ENCODE assay signal across 2 worm cellular contexts in the genomic region with DNA sequence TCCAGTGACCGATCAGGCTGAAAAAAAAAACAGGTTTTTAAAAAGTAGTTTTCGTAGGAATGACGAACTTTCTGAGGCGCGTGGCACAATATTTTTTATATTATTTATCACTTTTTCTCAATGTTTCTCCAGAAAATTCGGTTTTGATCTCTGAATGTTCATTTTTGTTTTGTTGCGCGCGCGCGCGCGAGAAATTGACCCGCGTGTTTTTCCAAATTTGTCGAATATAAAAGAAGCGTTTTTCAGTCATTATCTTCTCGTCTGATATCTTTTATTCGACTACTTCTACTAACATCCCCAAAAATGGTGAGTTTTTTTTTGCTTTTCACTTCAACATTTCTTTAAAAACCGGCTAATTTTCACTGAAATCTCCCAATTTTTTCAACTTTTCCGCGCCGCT.
TF ChIP-seq lines count a peak whose summit lies in the region.

rmd-1 (plus strand) TSS at position 247 of the 400 bp plus-strand sequence.

TF ChIP-seq in whole organism, L4 larva, 104 proteins besides CTCF, POLR2A, EP300 and RAD21:
- TF ChIP-seq madf-5 (GFP tag; IDR thresholded peaks at IDR 0.05; lab: Robert Waterston, UW): no peak
- TF ChIP-seq lin-39 (tag; optimal IDR thresholded peaks at IDR 0.05; lab: Kevin White, UChicago): no peak
- no peak for TF ChIP-seq aly-2 (tag; optimal IDR thresholded peaks at IDR 0.05; lab: Kevin White, UChicago)
- peak; percentile 51 for TF ChIP-seq lin-38 (GFP tag; IDR thresholded peaks at IDR 0.05; lab: Robert Waterston, UW)
- no peak for TF ChIP-seq php-3 (GFP tag; IDR thresholded peaks at IDR 0.05; lab: Robert Waterston, UW)
- no peak for TF ChIP-seq duxl-1 (tag; optimal IDR thresholded peaks at IDR 0.05; lab: Kevin White, UChicago; ENCODE audit: poor library complexity)

TF ChIP-seq in whole organism, young adult, 124 proteins besides CTCF, POLR2A, EP300 and RAD21:
- no peak for TF ChIP-seq mel-28 (tag; optimal IDR thresholded peaks at IDR 0.05; lab: Kevin White, UChicago; ENCODE audit: borderline replicate concordance)
- no peak for TF ChIP-seq lir-1 (GFP tag; conservative IDR thresholded peaks at IDR 0.05; lab: Robert Waterston, UW)
- peak; percentile 41 for TF ChIP-seq dox-1 (GFP tag; IDR thresholded peaks at IDR 0.05; lab: Robert Waterston, UW)
- peak; percentile 79 for TF ChIP-seq dpl-1 (GFP tag; optimal IDR thresholded peaks at IDR 0.05; lab: Kevin White, UChicago)
- TF ChIP-seq unc-130 (GFP tag; optimal IDR thresholded peaks at IDR 0.05; lab: Kevin White, UChicago): peak; percentile 45
- TF ChIP-seq efl-1 (GFP tag; optimal IDR thresholded peaks at IDR 0.05; lab: Kevin White, UChicago): peak; percentile 94
- TF ChIP-seq C17E4.6 (GFP tag; IDR thresholded peaks at IDR 0.05; lab: Robert Waterston, UW): 0 out of 2 replicates have a peak, but pooled peaks have one; percentile 42
- TF ChIP-seq nhr-80 (tag; optimal IDR thresholded peaks at IDR 0.05; lab: Kevin White, UChicago): no peak
- TF ChIP-seq chd-7 (tag; optimal IDR thresholded peaks at IDR 0.05; lab: Kevin White, UChicago): no peak
- TF ChIP-seq madf-3 (GFP tag; IDR thresholded peaks at IDR 0.05; lab: Robert Waterston, UW): peak; percentile 8; the same call in 1 of the 2 replicates
- peak; percentile 82 for TF ChIP-seq xnd-1 (tag; optimal IDR thresholded peaks at IDR 0.05; lab: Kevin White, UChicago)
- TF ChIP-seq hsf-1 (GFP tag; IDR thresholded peaks at IDR 0.05; lab: Robert Waterston, UW): peak; percentile 94
- peak; percentile 54 for TF ChIP-seq lsl-1 (GFP tag; optimal IDR thresholded peaks at IDR 0.05; lab: Kevin White, UChicago)
- peak; percentile 52; the same call in 1 of the 2 replicates for TF ChIP-seq ceh-91 (GFP tag; IDR thresholded peaks at IDR 0.05; lab: Robert Waterston, UW)
- TF ChIP-seq madf-6 (GFP tag; IDR thresholded peaks at IDR 0.05; lab: Robert Waterston, UW): peak; percentile 96
- TF ChIP-seq tbp1 (GFP tag; optimal IDR thresholded peaks at IDR 0.05; lab: Kevin White, UChicago): peak; percentile 1
- peak; percentile 2 for TF ChIP-seq ztf-18 (tag; optimal IDR thresholded peaks at IDR 0.05; lab: Kevin White, UChicago)
- peak; percentile 72 for TF ChIP-seq F33H1.4 (GFP tag; IDR thresholded peaks at IDR 0.05; lab: Robert Waterston, UW)
- peak; percentile 42; the same call in 1 of the 2 replicates for TF ChIP-seq rcor-1 (GFP tag; IDR thresholded peaks at IDR 0.05; lab: Robert Waterston, UW)
- TF ChIP-seq tlf-1 (GFP tag; optimal IDR thresholded peaks at IDR 0.05; lab: Kevin White, UChicago): peak; percentile 8
- TF ChIP-seq lin-35 (GFP tag; optimal IDR thresholded peaks at IDR 0.05; lab: Kevin White, UChicago): peak in 2 of 3 experiments; percentile 2 to 13
- peak; percentile 29 for TF ChIP-seq snpc-1.3 (tag; optimal IDR thresholded peaks at IDR 0.05; lab: Kevin White, UChicago; ENCODE audit: insufficient read depth)
- TF ChIP-seq D2030.7 (GFP tag; IDR thresholded peaks at IDR 0.05; lab: Robert Waterston, UW): peak; percentile 57; the same call in 1 of the 2 replicates
- peak; percentile 30 for TF ChIP-seq lin-54 (GFP tag; optimal IDR thresholded peaks at IDR 0.05; lab: Kevin White, UChicago)
- TF ChIP-seq madf-8 (GFP tag; conservative IDR thresholded peaks at IDR 0.05; lab: Robert Waterston, UW): peak; percentile 88
- peak; percentile 9; the same call in 1 of the 2 replicates for TF ChIP-seq ekl-4 (GFP tag; IDR thresholded peaks at IDR 0.05; lab: Robert Waterston, UW)
- TF ChIP-seq Y95B8A.8 (GFP tag; IDR thresholded peaks at IDR 0.05; lab: Robert Waterston, UW): 0 out of 2 replicates have a peak, but pooled peaks have one; percentile 40
- peak; percentile 71 for TF ChIP-seq snpc-3.4 (tag; optimal IDR thresholded peaks at IDR 0.05; lab: Kevin White, UChicago)
- TF ChIP-seq cebp-1 (GFP tag; IDR thresholded peaks at IDR 0.05; lab: Robert Waterston, UW): no peak
- no peak for TF ChIP-seq cebp-1 (tag; optimal IDR thresholded peaks at IDR 0.05; lab: Kevin White, UChicago)
- TF ChIP-seq dpff-1 (tag; optimal IDR thresholded peaks at IDR 0.05; lab: Kevin White, UChicago): no peak
- no peak for TF ChIP-seq nhr-179 (tag; optimal IDR thresholded peaks at IDR 0.05; lab: Kevin White, UChicago)
- TF ChIP-seq hmg-1.2 (GFP tag; IDR thresholded peaks at IDR 0.05; lab: Robert Waterston, UW): peak; percentile 17; the same call in 1 of the 2 replicates

Comparison
In these comparisons a context has a peak if more than half of its experiments do, and no peak if none do; other contexts are left out.
1. Of the 7 proteins assayed by ChIP-seq in both whole organism, young adult and whole organism, L4 larva: peak only in whole organism, young adult: dpl-1 and unc-130; only in whole organism, L4 larva: none; in both: none; in neither: 5.